Fruit fly (Drosophila melanogaster): ENCODE measurements around the gene Rab3GAP1.

Gene Rab3GAP1

DNA sequence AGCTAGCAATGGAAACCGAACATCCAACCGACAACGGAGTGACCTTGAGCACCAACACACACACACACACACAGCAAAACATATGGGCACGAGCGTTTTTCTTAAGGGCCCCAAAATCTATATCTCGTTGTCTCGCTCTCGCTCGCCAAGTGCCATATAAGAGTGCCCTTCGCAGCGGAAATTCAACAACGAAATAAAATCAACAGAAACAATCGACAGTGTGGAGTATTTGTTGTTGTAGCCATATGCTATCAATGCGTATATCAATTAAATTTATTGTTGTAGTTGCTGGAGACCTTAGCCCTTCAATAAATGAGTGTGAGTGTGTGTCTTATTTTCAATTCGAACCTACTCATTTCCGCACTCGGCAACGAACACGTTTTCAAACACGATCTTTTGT is 25.6 kb upstream of the Rab3GAP1 start:
- TF ChIP-seq CG5204 (GFP tag; optimal IDR thresholded peaks at IDR 0.05) (no peak), ovo (GFP tag; optimal IDR thresholded peaks at IDR 0.05) (no peak), Clk (GFP tag; optimal IDR thresholded peaks at IDR 0.05) (no peak), toe (GFP tag; optimal IDR thresholded peaks at IDR 0.05) (no peak), CG7101 (tag; optimal IDR thresholded peaks at IDR 0.05) (no peak)

- no peak for TF ChIP-seq CG33017 (tag; optimal IDR thresholded peaks at IDR 0.05)
- TF ChIP-seq pad (GFP tag; optimal IDR thresholded peaks at IDR 0.05), result no peak
- TF ChIP-seq CG14711 (tag; optimal IDR thresholded peaks at IDR 0.05), result no peak
- no peak for TF ChIP-seq CG1620 (GFP tag; optimal IDR thresholded peaks at IDR 0.05)
- no peak for TF ChIP-seq toe (GFP tag; optimal IDR thresholded peaks at IDR 0.05)
- TF ChIP-seq Crg-1 (GFP tag; optimal IDR thresholded peaks at IDR 0.05), result no peak
- no peak for TF ChIP-seq CG5204 (GFP tag; optimal IDR thresholded peaks at IDR 0.05)
- TF ChIP-seq kay (GFP tag; ENCODE audit: borderline replicate concordance), result no peak
- TF ChIP-seq Clk (GFP tag; optimal IDR thresholded peaks at IDR 0.05), result no peak
- no peak for TF ChIP-seq ovo (GFP tag; optimal IDR thresholded peaks at IDR 0.05)
- no peak for TF ChIP-seq cic (GFP tag; optimal IDR thresholded peaks at IDR 0.05)
- TF ChIP-seq Mnt (GFP tag; optimal IDR thresholded peaks at IDR 0.05), result no peak
- TF ChIP-seq tj (GFP tag; optimal IDR thresholded peaks at IDR 0.05), result no peak
- TF ChIP-seq CG12768 (GFP tag; optimal IDR thresholded peaks at IDR 0.05), result no peak
- TF ChIP-seq CG11617 (GFP tag; optimal IDR thresholded peaks at IDR 0.05), result no peak
- TF ChIP-seq Hr96 (GFP tag; optimal IDR thresholded peaks at IDR 0.05), result no peak
- no peak for TF ChIP-seq CG7101 (tag; optimal IDR thresholded peaks at IDR 0.05)
Measured at dm6 chr2L:1634099-1634856, 23.3 kb upstream of the Rab3GAP1 start.

- no peak for TF ChIP-seq Clk (GFP tag; optimal IDR thresholded peaks at IDR 0.05)
- no peak for TF ChIP-seq CG14711 (tag; optimal IDR thresholded peaks at IDR 0.05)
- TF ChIP-seq CG7045 (GFP tag; optimal IDR thresholded peaks at IDR 0.05), result no peak
- TF ChIP-seq toe (GFP tag; optimal IDR thresholded peaks at IDR 0.05), result no peak
- TF ChIP-seq ovo (GFP tag; optimal IDR thresholded peaks at IDR 0.05), result no peak
- no peak for TF ChIP-seq CG5204 (GFP tag; optimal IDR thresholded peaks at IDR 0.05)
- no peak for TF ChIP-seq kay (GFP tag; ENCODE audit: borderline replicate concordance)
- no peak for TF ChIP-seq CG7101 (tag; optimal IDR thresholded peaks at IDR 0.05)
- no peak for TF ChIP-seq pad (GFP tag; optimal IDR thresholded peaks at IDR 0.05)
- TF ChIP-seq CG12768 (GFP tag; optimal IDR thresholded peaks at IDR 0.05), result no peak
- TF ChIP-seq Hr96 (GFP tag; optimal IDR thresholded peaks at IDR 0.05), result no peak
- no peak for TF ChIP-seq Mnt (GFP tag; optimal IDR thresholded peaks at IDR 0.05)
- no peak for TF ChIP-seq CG11617 (GFP tag; optimal IDR thresholded peaks at IDR 0.05)
- TF ChIP-seq cnc (optimal IDR thresholded peaks at IDR 0.05), result no peak
- TF ChIP-seq Crg-1 (GFP tag; optimal IDR thresholded peaks at IDR 0.05), result no peak
- TF ChIP-seq CG33017 (tag; optimal IDR thresholded peaks at IDR 0.05), result no peak
- TF ChIP-seq bab1 (GFP tag; optimal IDR thresholded peaks at IDR 0.05), result no peak
Measured at dm6 chr2L:1633397-1633796, 22.4 kb upstream of the Rab3GAP1 start.

DNA sequence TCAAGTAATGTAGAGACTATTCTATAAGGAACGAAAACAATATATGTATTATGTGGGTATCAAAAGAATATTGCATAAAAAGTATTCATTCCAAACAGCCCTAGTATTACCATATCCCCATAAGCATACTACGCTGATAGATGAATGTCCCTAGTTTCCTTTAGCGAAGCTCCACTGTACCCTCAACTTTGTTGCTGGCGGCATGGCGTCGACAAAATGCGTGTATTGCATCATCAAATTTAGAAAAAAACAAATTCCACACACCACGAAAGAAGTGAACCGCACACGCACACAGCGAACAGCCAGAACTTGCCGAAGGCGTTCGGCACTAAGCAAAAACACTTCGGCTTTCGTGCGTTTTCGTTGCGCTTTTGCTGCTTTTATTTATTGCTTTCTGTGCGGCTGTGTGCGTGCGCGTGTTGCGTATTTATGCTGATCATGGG is 21.8 kb upstream of the Rab3GAP1 start:
- no peak for TF ChIP-seq CG1620 (GFP tag; optimal IDR thresholded peaks at IDR 0.05)
- TF ChIP-seq ovo (GFP tag; optimal IDR thresholded peaks at IDR 0.05), result no peak
- no peak for TF ChIP-seq cnc (optimal IDR thresholded peaks at IDR 0.05)
- TF ChIP-seq CG12768 (GFP tag; optimal IDR thresholded peaks at IDR 0.05), result no peak
- TF ChIP-seq cic (GFP tag; optimal IDR thresholded peaks at IDR 0.05), result no peak
- no peak for TF ChIP-seq CG11617 (GFP tag; optimal IDR thresholded peaks at IDR 0.05)

- TF ChIP-seq CG5204 (GFP tag; optimal IDR thresholded peaks at IDR 0.05), result no peak
- no peak for TF ChIP-seq CG1620 (GFP tag; optimal IDR thresholded peaks at IDR 0.05)
- TF ChIP-seq Crg-1 (GFP tag; optimal IDR thresholded peaks at IDR 0.05), result no peak
- TF ChIP-seq Hr96 (GFP tag; optimal IDR thresholded peaks at IDR 0.05), result no peak
Measured at dm6 chr2L:1631441-1632313, 20.7 kb upstream of the Rab3GAP1 start.

DNA sequence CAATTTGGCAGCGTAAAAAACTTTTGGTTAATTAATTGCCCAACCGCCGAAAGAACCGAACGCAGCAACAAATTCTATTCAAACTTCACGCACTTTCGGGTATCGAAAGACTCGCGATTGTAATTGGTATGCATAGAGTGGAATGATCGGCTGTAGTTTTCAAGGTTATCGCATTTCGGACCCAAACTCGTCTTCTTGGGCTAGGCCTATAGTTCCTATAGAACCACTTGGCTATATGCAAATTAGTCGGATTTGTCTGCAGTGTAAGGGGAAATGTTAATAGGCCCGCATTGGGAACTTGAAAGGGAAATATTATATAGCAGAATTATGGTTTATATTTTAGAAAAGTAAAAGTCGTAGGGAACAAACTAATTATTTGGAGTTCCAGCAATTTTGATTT is 19.6 kb upstream of the Rab3GAP1 start:
- TF ChIP-seq CG7045 (GFP tag; optimal IDR thresholded peaks at IDR 0.05) (no peak), Clk (GFP tag; optimal IDR thresholded peaks at IDR 0.05) (no peak), pad (GFP tag; optimal IDR thresholded peaks at IDR 0.05) (no peak), ovo (GFP tag; optimal IDR thresholded peaks at IDR 0.05) (no peak), tj (GFP tag; optimal IDR thresholded peaks at IDR 0.05) (no peak), cic (GFP tag; optimal IDR thresholded peaks at IDR 0.05) (no peak), Hr96 (GFP tag; optimal IDR thresholded peaks at IDR 0.05) (no peak), kay (GFP tag; ENCODE audit: borderline replicate concordance) (no peak), bab1 (GFP tag; optimal IDR thresholded peaks at IDR 0.05) (no peak), CG12768 (GFP tag; optimal IDR thresholded peaks at IDR 0.05) (no peak), CG33017 (tag; optimal IDR thresholded peaks at IDR 0.05) (no peak), CG7101 (tag; optimal IDR thresholded peaks at IDR 0.05) (no peak), Crg-1 (GFP tag; optimal IDR thresholded peaks at IDR 0.05) (no peak), CG11617 (GFP tag; optimal IDR thresholded peaks at IDR 0.05) (no peak), CG14711 (tag; optimal IDR thresholded peaks at IDR 0.05) (no peak), cnc (optimal IDR thresholded peaks at IDR 0.05) (no peak), CG1620 (GFP tag; optimal IDR thresholded peaks at IDR 0.05) (no peak), toe (GFP tag; optimal IDR thresholded peaks at IDR 0.05) (no peak), CG5204 (GFP tag; optimal IDR thresholded peaks at IDR 0.05) (no peak)

All from whole organism, adult.